Fruit fly (Drosophila melanogaster): Measurements from ENCODE around the gene CG17350.

The CG17350 gene

DNA sequence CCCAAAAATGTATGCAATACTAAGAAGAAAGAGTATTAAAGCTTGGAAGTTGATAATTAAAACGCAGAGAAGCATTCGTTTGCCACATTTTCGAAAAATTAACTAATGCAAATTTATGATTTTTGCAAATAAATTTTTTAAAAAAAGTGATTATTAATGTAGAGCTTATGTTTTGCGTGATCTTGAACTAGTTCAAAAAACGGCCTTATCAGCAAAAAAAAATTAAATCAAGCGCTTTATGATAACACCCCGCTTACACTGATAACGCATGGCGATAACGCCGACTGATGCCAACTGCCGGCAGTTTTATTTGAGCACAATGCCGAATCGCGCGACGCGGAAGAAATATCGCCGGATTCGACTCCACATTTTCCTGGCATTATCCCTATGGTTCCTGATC is 16.7 kb upstream of the CG17350 start, which contains the start of gene CG13086:
Gene CG13086 (plus strand): TSS at position 301 of the 400 bp plus-strand sequence.
- TF ChIP-seq N (GFP tag; optimal IDR thresholded peaks at IDR 0.05) (no peak), Sp1 (GFP tag; optimal IDR thresholded peaks at IDR 0.05) (no peak), jim (GFP tag; optimal IDR thresholded peaks at IDR 0.05) (no peak), sage (GFP tag; optimal IDR thresholded peaks at IDR 0.05) (no peak), Dif (GFP tag; optimal IDR thresholded peaks at IDR 0.05; ENCODE audit: partially characterized antibody) (no peak), Hr83 (GFP tag; optimal IDR thresholded peaks at IDR 0.05; ENCODE audit: poor library complexity, severe bottlenecking) (no peak), CrebA (GFP tag; optimal IDR thresholded peaks at IDR 0.05; ENCODE audit: borderline replicate concordance) (no peak), Abd-B (GFP tag; optimal IDR thresholded peaks at IDR 0.05) (no peak), Vsx2 (GFP tag; optimal IDR thresholded peaks at IDR 0.05; ENCODE audit: partially characterized antibody) (no peak), tai (GFP tag; optimal IDR thresholded peaks at IDR 0.05) (no peak), woc (GFP tag; optimal IDR thresholded peaks at IDR 0.05) (no peak), OdsH (GFP tag; optimal IDR thresholded peaks at IDR 0.05) (no peak), rgr (GFP tag; optimal IDR thresholded peaks at IDR 0.05) (no peak), fru (GFP tag; optimal IDR thresholded peaks at IDR 0.05) (no peak), dmrt93B (GFP tag; optimal IDR thresholded peaks at IDR 0.05) (no peak)

- peak; percentile 14 for TF ChIP-seq Hr83 (GFP tag; optimal IDR thresholded peaks at IDR 0.05; ENCODE audit: poor library complexity, severe bottlenecking)
- no peak for TF ChIP-seq Abd-B (GFP tag; optimal IDR thresholded peaks at IDR 0.05)
- TF ChIP-seq psq (GFP tag; optimal IDR thresholded peaks at IDR 0.05), result peak; percentile 62
- peak; percentile 63 for TF ChIP-seq Sp1 (GFP tag; optimal IDR thresholded peaks at IDR 0.05)
- no peak for TF ChIP-seq Hr78 (GFP tag; optimal IDR thresholded peaks at IDR 0.05)
- peak; percentile 58 for TF ChIP-seq fru (GFP tag; optimal IDR thresholded peaks at IDR 0.05)
- peak; percentile 82 for TF ChIP-seq rgr (GFP tag; optimal IDR thresholded peaks at IDR 0.05)
- peak; percentile 51 for TF ChIP-seq sage (GFP tag; optimal IDR thresholded peaks at IDR 0.05)
- TF ChIP-seq brk (GFP tag; optimal IDR thresholded peaks at IDR 0.05), result peak; percentile 57
- TF ChIP-seq dl (GFP tag; optimal IDR thresholded peaks at IDR 0.05; ENCODE audit: insufficient read depth in 1 of 2, partially characterized antibody in 2 of 2), result no peak
- TF ChIP-seq Myc (optimal IDR thresholded peaks at IDR 0.05), result no peak
- TF ChIP-seq Mio (GFP tag; optimal IDR thresholded peaks at IDR 0.05), result no peak
- no peak for TF ChIP-seq Rel (GFP tag; optimal IDR thresholded peaks at IDR 0.05)
- peak; percentile 78 for TF ChIP-seq Rel (tag; optimal IDR thresholded peaks at IDR 0.05)
- no peak for TF ChIP-seq jim (GFP tag; optimal IDR thresholded peaks at IDR 0.05)
- no peak for TF ChIP-seq lola (GFP tag; optimal IDR thresholded peaks at IDR 0.05)
- no peak for TF ChIP-seq Dfd (GFP tag; optimal IDR thresholded peaks at IDR 0.05)
- TF ChIP-seq CG32264 (GFP tag; optimal IDR thresholded peaks at IDR 0.05), result peak; percentile 9
- TF ChIP-seq dsf (GFP tag; optimal IDR thresholded peaks at IDR 0.05; ENCODE audit: borderline replicate concordance), result no peak
- TF ChIP-seq woc (GFP tag; optimal IDR thresholded peaks at IDR 0.05), result no peak
- peak in 1 of 2 experiments; percentile 74 for TF ChIP-seq foxo (GFP tag; optimal IDR thresholded peaks at IDR 0.05)
- TF ChIP-seq br (GFP tag; optimal IDR thresholded peaks at IDR 0.05), result no peak
- TF ChIP-seq Jra (GFP tag; optimal IDR thresholded peaks at IDR 0.05), result no peak
- peak; percentile 23 for TF ChIP-seq tai (GFP tag; optimal IDR thresholded peaks at IDR 0.05)
- no peak for TF ChIP-seq pan (optimal IDR thresholded peaks at IDR 0.05)
- TF ChIP-seq dmrt93B (GFP tag; optimal IDR thresholded peaks at IDR 0.05), result peak; percentile 29
- TF ChIP-seq N (GFP tag; optimal IDR thresholded peaks at IDR 0.05), result no peak
- peak; percentile 37 for TF ChIP-seq ey (GFP tag; optimal IDR thresholded peaks at IDR 0.05)
- no peak for TF ChIP-seq Vsx2 (GFP tag; optimal IDR thresholded peaks at IDR 0.05; ENCODE audit: partially characterized antibody)
- no peak for TF ChIP-seq GATAd (GFP tag; optimal IDR thresholded peaks at IDR 0.05)
- TF ChIP-seq OdsH (GFP tag; optimal IDR thresholded peaks at IDR 0.05), result peak; percentile 68
- peak; percentile 43 for TF ChIP-seq Hnf4 (GFP tag; optimal IDR thresholded peaks at IDR 0.05)
- no peak for TF ChIP-seq CrebA (GFP tag; optimal IDR thresholded peaks at IDR 0.05; ENCODE audit: borderline replicate concordance)
- TF ChIP-seq HLH106 (tag; optimal IDR thresholded peaks at IDR 0.05), result peak; percentile 56
- TF ChIP-seq h (GFP tag; optimal IDR thresholded peaks at IDR 0.05), result peak; percentile 61
These were observed 16.1 kb upstream of the CG17350 start for dm6 chr2L:19364622-19365021.

DNA sequence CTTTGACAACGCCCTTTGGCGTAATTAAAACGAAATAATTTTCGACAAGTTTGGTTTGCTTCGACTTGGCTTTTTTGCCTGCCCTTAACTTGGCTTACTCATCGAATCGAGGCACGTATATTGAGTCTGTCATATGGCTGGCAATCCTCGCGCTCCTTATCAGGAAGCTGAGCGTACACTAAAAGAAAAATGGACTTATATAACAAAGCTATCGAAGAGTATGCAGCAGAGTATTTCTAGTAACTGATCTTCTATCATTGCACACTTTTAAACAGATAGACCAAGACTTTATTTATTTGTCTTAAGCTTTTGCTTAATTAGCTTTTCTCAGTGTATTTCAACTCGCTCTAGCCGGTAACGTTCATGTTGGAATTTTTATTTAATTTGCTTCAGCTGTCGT is 14.4 kb upstream of the CG17350 start:
- TF ChIP-seq Hnf4 (GFP tag; optimal IDR thresholded peaks at IDR 0.05) (no peak), h (GFP tag; optimal IDR thresholded peaks at IDR 0.05) (peak; percentile 32)

All from whole organism, wandering third instar larva.